Fruit fly (Drosophila melanogaster) S2 (cell line): ENCODE measurements around the gene Cdk12.

ENCODE experiments used
- CG8478 ChIP-seq: fragments of >200 bp; optimal IDR thresholded peaks from 2 replicates; lab custom pipeline; 2018
- CTCF ChIP-seq, 2 experiments: fragments of >200 bp; optimal IDR thresholded peaks; 2 replicates each; lab custom pipeline; 2018

dm6 chr3L:21471895-21472294 is 44.2 kb upstream of the Cdk12 start:
- no peak for TF ChIP-seq CTCF (optimal IDR thresholded peaks at IDR 0.05; lab: Kevin White, UChicago)
- TF ChIP-seq CG8478 (lab: Kevin White, UChicago), result no peak
